Worm (Caenorhabditis elegans) whole organism, midembryonic: ENCODE data around the gene bgnt-1.2.

Experiments
- T22C8.4 ChIP-seq: fragments of 200-800 bp; sonication (Bioruptor generic); IDR thresholded peaks from 2 replicates; pipeline ENCODE4 v1.3.6; 2022; ENCODE audit warnings: missing genetic modification characterization, missing compliant biosample characterization
- cog-1 ChIP-seq: sonication (generic microtip); optimal IDR thresholded peaks from 2 replicates; lab custom pipeline; 2016; ENCODE audit warnings: missing genetic modification characterization, missing compliant biosample characterization
- flt-1 ChIP-seq: fragments of 200-800 bp; sonication (Bioruptor generic); IDR thresholded peaks from 2 replicates; pipeline ENCODE4 v1.3.6; 2022; ENCODE audit warnings: missing genetic modification characterization, missing compliant biosample characterization
- klf-2 ChIP-seq: fragments of 200-800 bp; sonication (Bioruptor generic); conservative IDR thresholded peaks from 2 replicates; pipeline ENCODE4 v1.3.6; 2022; ENCODE audit warnings: missing genetic modification reagents, missing genetic modification characterization, missing compliant biosample characterization
- med-1 ChIP-seq: sonication (generic microtip); optimal IDR thresholded peaks from 2 replicates; lab custom pipeline; 2017; ENCODE audit warnings: missing genetic modification characterization, mild to moderate bottlenecking, missing compliant biosample characterization, antibody characterized with exemption, missing genetic modification reagents; ENCODE audit not compliant: insufficient read depth
- ref-1 ChIP-seq: fragments of 200-800 bp; sonication (Bioruptor generic); conservative IDR thresholded peaks from 2 replicates; pipeline ENCODE4 v1.3.6; 2022; ENCODE audit warnings: missing genetic modification reagents, missing genetic modification characterization, missing compliant biosample characterization
- tab-1 ChIP-seq: fragments of 200-800 bp; sonication (Bioruptor generic); IDR thresholded peaks from 2 replicates; pipeline ENCODE4 v1.3.6; 2022; ENCODE audit warnings: missing genetic modification characterization, missing compliant biosample characterization
- ztf-23 ChIP-seq: fragments of 200-800 bp; sonication (Bioruptor generic); IDR thresholded peaks from 2 replicates; pipeline ENCODE4 v1.3.6; 2022; ENCODE audit warnings: missing genetic modification reagents, missing genetic modification characterization, missing compliant biosample characterization
- ztf-29 ChIP-seq: fragments of 200-800 bp; sonication (Bioruptor generic); IDR thresholded peaks from 2 replicates; pipeline ENCODE4 v1.3.6; 2022; ENCODE audit warnings: missing genetic modification reagents, missing genetic modification characterization, missing compliant biosample characterization

DNA sequence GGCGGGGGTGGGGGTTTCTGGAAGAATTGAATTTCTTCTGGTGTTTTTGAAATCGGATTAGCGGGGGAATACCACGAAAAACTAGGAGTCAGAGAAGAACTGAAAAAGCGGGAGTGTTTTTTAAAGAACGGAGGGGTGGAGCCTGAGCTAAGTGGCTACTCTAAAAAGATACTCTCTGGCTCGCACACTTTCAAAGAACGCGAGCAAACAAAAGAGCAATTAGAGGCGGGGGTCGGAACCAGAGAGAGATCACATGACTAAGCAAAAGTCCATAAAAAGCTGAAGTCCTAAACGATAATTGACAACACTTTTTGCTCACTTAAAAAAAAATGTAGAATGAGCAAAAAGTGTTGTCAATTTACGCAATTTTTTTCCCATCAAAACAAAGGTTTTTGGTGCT, 15.9 kb upstream of the bgnt-1.2 start:
- no peak for TF ChIP-seq ztf-29 (GFP tag; lab: Robert Waterston, UW)
- TF ChIP-seq cog-1 (tag; lab: Kevin White, UChicago): no peak
- TF ChIP-seq flt-1 (GFP tag; lab: Robert Waterston, UW): no peak
- no peak for TF ChIP-seq klf-2 (GFP tag; lab: Robert Waterston, UW)
- TF ChIP-seq tab-1 (GFP tag; lab: Robert Waterston, UW): no peak
- no peak for TF ChIP-seq T22C8.4 (GFP tag; lab: Robert Waterston, UW)
- TF ChIP-seq ztf-23: no peak
- no peak for TF ChIP-seq med-1 (GFP tag; lab: Kevin White, UChicago)
- no peak for TF ChIP-seq ref-1 (GFP tag; lab: Robert Waterston, UW)
